Fruit fly (Drosophila melanogaster) whole organism, prepupa: ENCODE data around the gene Prosbeta4R2.

Experiments
- CG6792 ChIP-seq: fragments of 200-800 bp; sonication (Bioruptor generic); optimal IDR thresholded peaks from 3 replicates; lab custom pipeline; 2016; ENCODE audit warnings: missing biosample characterization, missing genetic modification characterization
- Ets21C ChIP-seq: fragments of 200-800 bp; sonication (Bioruptor generic); optimal IDR thresholded peaks from 3 replicates; lab custom pipeline; 2016; ENCODE audit warnings: missing biosample characterization, missing genetic modification characterization
- OdsH ChIP-seq: fragments of 200-800 bp; sonication (Bioruptor generic); optimal IDR thresholded peaks from 3 replicates; lab custom pipeline; 2016; ENCODE audit warnings: missing biosample characterization, missing genetic modification characterization
- spab ChIP-seq: fragments of 200-800 bp; sonication (Bioruptor generic); optimal IDR thresholded peaks from 2 replicates; lab custom pipeline; 2017; ENCODE audit warnings: missing biosample characterization, mild to moderate bottlenecking, missing genetic modification characterization, missing genetic modification reagents

DNA sequence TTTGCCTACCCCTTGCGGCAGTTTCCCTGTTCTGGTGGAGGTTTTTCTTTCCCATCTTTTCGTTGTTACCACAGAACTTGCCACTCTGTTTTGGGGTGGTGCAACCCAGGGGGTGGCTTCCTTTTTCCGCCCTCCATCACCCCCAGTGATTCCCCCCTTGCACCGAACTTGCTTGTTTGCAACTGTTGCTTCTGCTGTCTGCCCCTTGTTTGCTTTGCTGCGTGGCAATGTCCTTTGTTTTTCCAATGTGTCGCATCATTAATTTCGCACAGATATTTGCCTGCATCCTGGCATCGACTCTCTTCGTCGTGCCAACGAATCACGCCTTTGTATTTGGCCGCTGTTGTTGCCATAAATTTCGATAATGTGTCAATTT lies 18.2 kb upstream of the Prosbeta4R2 start:
- TF ChIP-seq OdsH (GFP tag; lab: Kevin White, UChicago) = no peak
- TF ChIP-seq CG6792 = no peak
- no peak for TF ChIP-seq Ets21C (GFP tag; lab: Kevin White, UChicago)
- TF ChIP-seq spab (GFP tag; lab: Kevin White, UChicago) = no peak
